Worm (Caenorhabditis elegans) whole organism, early embryonic: Measurements from ENCODE around the gene Y105C5B.1413.

Experiments
- B0310.2 ChIP-seq: sonication (generic microtip); optimal IDR thresholded peaks from 2 replicates; lab custom pipeline; 2016; ENCODE audit warnings: mild to moderate bottlenecking, missing genetic modification characterization, missing compliant biosample characterization
- aly-1 ChIP-seq: sonication (generic microtip); optimal IDR thresholded peaks from 2 replicates; lab custom pipeline; 2016; ENCODE audit warnings: missing genetic modification characterization, missing compliant biosample characterization
- ama-1 ChIP-seq: fragments of 150-350 bp; optimal IDR thresholded peaks from 2 replicates; lab custom pipeline; 2014
- hmg-4 ChIP-seq: fragments of 200-800 bp; sonication (Bioruptor generic); optimal IDR thresholded peaks from 2 replicates; lab custom pipeline; 2018; ENCODE audit warnings: mild to moderate bottlenecking, missing genetic modification characterization, missing compliant biosample characterization
- hnd-1 ChIP-seq: sonication (generic microtip); optimal IDR thresholded peaks from 2 replicates; lab custom pipeline; 2016; ENCODE audit warnings: missing genetic modification characterization, missing compliant biosample characterization
- scrt-1 ChIP-seq: fragments of 200-800 bp; sonication (Bioruptor generic); IDR thresholded peaks from 2 replicates; pipeline ENCODE4 v1.3.6; 2022; ENCODE audit warnings: missing genetic modification characterization, missing compliant biosample characterization
- tbx-11 ChIP-seq: fragments of 200-800 bp; sonication (Bioruptor generic); IDR thresholded peaks from 2 replicates; pipeline ENCODE4 v1.3.6; 2022; ENCODE audit warnings: missing genetic modification characterization, missing compliant biosample characterization

DNA sequence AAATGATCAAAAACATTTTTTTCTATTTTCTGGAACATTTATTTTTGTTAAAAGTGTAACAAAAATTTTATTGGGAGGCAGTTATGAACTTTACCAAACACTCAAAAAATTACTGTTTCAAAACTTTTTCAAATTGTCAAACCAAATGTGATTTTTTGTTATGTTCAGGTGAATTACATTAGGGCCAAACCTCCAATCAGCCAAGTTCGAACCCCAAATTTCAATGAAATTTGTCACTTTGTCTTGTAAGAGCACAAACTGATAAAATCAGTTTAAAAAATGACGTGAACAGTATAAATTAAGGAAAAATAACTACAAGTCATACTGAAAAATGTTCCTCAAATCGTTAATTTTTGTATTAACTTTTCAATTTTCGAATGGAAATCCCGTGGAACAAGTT, 17.7 kb upstream of the Y105C5B.1413 start, which contains the start of gene H25K10.1:
- no peak for TF ChIP-seq ama-1
- TF ChIP-seq hmg-4 (GFP tag; lab: Kevin White, UChicago): no peak
- no peak for TF ChIP-seq aly-1
- no peak for TF ChIP-seq scrt-1 (GFP tag; lab: Robert Waterston, UW)
- no peak for TF ChIP-seq B0310.2 (tag; lab: Kevin White, UChicago)
- TF ChIP-seq hnd-1 (tag; lab: Kevin White, UChicago): no peak
- no peak for TF ChIP-seq tbx-11 (GFP tag; lab: Robert Waterston, UW)
